Worm (Caenorhabditis elegans) whole organism, mixed stage, embryonic: ENCODE measurements around the gene cfz-2.

Experiments
- M03D4.4 ChIP-seq: sonication (generic microtip); optimal IDR thresholded peaks from 2 replicates; lab custom pipeline; 2017; ENCODE audit warnings: mild to moderate bottlenecking, missing genetic modification characterization, missing compliant biosample characterization
- bed-3 ChIP-seq: fragments of 200-800 bp; sonication (Bioruptor generic); optimal IDR thresholded peaks from 3 replicates; lab custom pipeline; 2018; ENCODE audit warnings: mild to moderate bottlenecking, missing genetic modification characterization, moderate library complexity, missing compliant biosample characterization
- blmp-1 ChIP-seq: fragments of 150-350 bp; optimal IDR thresholded peaks from 2 replicates; lab custom pipeline; 2014; ENCODE audit warnings: missing biosample characterization, missing genetic modification characterization
- ceh-39 ChIP-seq: fragments of 150-350 bp; optimal IDR thresholded peaks from 2 replicates; lab custom pipeline; 2014; ENCODE audit warnings: missing biosample characterization, missing genetic modification characterization
- ceh-43 ChIP-seq: fragments of 200-800 bp; sonication (Bioruptor generic); optimal IDR thresholded peaks from 2 replicates; lab custom pipeline; 2018; ENCODE audit warnings: mild to moderate bottlenecking, missing genetic modification characterization, moderate library complexity, missing compliant biosample characterization
- ceh-83 ChIP-seq: fragments of 200-800 bp; sonication (Bioruptor generic); optimal IDR thresholded peaks from 2 replicates; lab custom pipeline; 2018; ENCODE audit warnings: mild to moderate bottlenecking, missing genetic modification characterization, missing compliant biosample characterization
- ces-1 ChIP-seq: fragments of 150-350 bp; optimal IDR thresholded peaks from 2 replicates; lab custom pipeline; 2014; ENCODE audit warnings: missing biosample characterization, missing genetic modification reagents, missing genetic modification characterization
- cnd-1 ChIP-seq: fragments of 200-800 bp; sonication (Bioruptor generic); optimal IDR thresholded peaks from 2 replicates; lab custom pipeline; 2018; ENCODE audit warnings: mild to moderate bottlenecking, missing genetic modification characterization, missing compliant biosample characterization
- drap-1 ChIP-seq: fragments of 200-800 bp; sonication (Bioruptor generic); optimal IDR thresholded peaks from 3 replicates; lab custom pipeline; 2018; ENCODE audit warnings: mild to moderate bottlenecking, missing genetic modification characterization, missing compliant biosample characterization
- elt-1 ChIP-seq: sonication (generic microtip); optimal IDR thresholded peaks from 2 replicates; lab custom pipeline; 2017; ENCODE audit warnings: missing genetic modification characterization, mild to moderate bottlenecking, missing compliant biosample characterization, antibody characterized with exemption, moderate library complexity, borderline replicate concordance; ENCODE audit not compliant: insufficient read depth
- elt-3 ChIP-seq: fragments of 150-350 bp; optimal IDR thresholded peaks from 2 replicates; lab custom pipeline; 2014; ENCODE audit warnings: missing biosample characterization, missing genetic modification characterization
- flh-1 ChIP-seq: fragments of 200-800 bp; sonication (Bioruptor generic); optimal IDR thresholded peaks from 2 replicates; lab custom pipeline; 2018; ENCODE audit warnings: mild to moderate bottlenecking, missing genetic modification characterization, moderate library complexity, missing compliant biosample characterization
- ham-2 ChIP-seq: fragments of 200-800 bp; sonication (Bioruptor generic); optimal IDR thresholded peaks from 2 replicates; lab custom pipeline; 2018; ENCODE audit warnings: mild to moderate bottlenecking, missing genetic modification characterization, missing compliant biosample characterization
- hlh-1 ChIP-seq: fragments of 150-350 bp; optimal IDR thresholded peaks from 2 replicates; lab custom pipeline; 2014; ENCODE audit warnings: missing biosample characterization, missing genetic modification reagents, missing genetic modification characterization
- lin-13 ChIP-seq: fragments of 150-350 bp; optimal IDR thresholded peaks from 2 replicates; lab custom pipeline; 2014; ENCODE audit warnings: missing biosample characterization, missing genetic modification characterization
- lin-32 ChIP-seq: fragments of 200-800 bp; sonication (Bioruptor generic); optimal IDR thresholded peaks from 2 replicates; lab custom pipeline; 2018; ENCODE audit warnings: mild to moderate bottlenecking, missing genetic modification characterization, missing compliant biosample characterization
- lsy-2 ChIP-seq: fragments of 150-350 bp; optimal IDR thresholded peaks from 2 replicates; lab custom pipeline; 2014; ENCODE audit warnings: missing biosample characterization, missing genetic modification characterization
- mab-5 ChIP-seq: fragments of 150-350 bp; optimal IDR thresholded peaks from 2 replicates; lab custom pipeline; 2014; ENCODE audit warnings: missing biosample characterization, missing genetic modification characterization
- mep-1 ChIP-seq: fragments of 150-350 bp; optimal IDR thresholded peaks from 2 replicates; lab custom pipeline; 2017; ENCODE audit warnings: missing biosample characterization, missing genetic modification reagents, missing genetic modification characterization, inconsistent platforms
- mls-2 ChIP-seq: sonication (generic microtip); optimal IDR thresholded peaks from 2 replicates; lab custom pipeline; 2016; ENCODE audit warnings: mild to moderate bottlenecking, missing genetic modification characterization, moderate library complexity, missing compliant biosample characterization
- nhr-12 ChIP-seq: fragments of 150-350 bp; optimal IDR thresholded peaks from 2 replicates; lab custom pipeline; 2014; ENCODE audit warnings: missing biosample characterization, missing genetic modification characterization
- nhr-2 ChIP-seq: fragments of 150-350 bp; optimal IDR thresholded peaks from 2 replicates; lab custom pipeline; 2014; ENCODE audit warnings: missing biosample characterization, missing genetic modification characterization
- nhr-237 ChIP-seq: fragments of 150-350 bp; optimal IDR thresholded peaks from 2 replicates; lab custom pipeline; 2014; ENCODE audit warnings: missing biosample characterization, missing genetic modification characterization
- nhr-28 ChIP-seq: fragments of 150-350 bp; optimal IDR thresholded peaks from 2 replicates; lab custom pipeline; 2014; ENCODE audit warnings: missing biosample characterization, missing genetic modification characterization
- nhr-76 ChIP-seq: sonication (generic microtip); optimal IDR thresholded peaks from 2 replicates; lab custom pipeline; 2017; ENCODE audit warnings: missing biosample characterization, missing genetic modification characterization
- pha-4 ChIP-seq: fragments of 150-350 bp; optimal IDR thresholded peaks from 2 replicates; lab custom pipeline; 2018; ENCODE audit warnings: missing biosample characterization, missing genetic modification reagents, missing genetic modification characterization
- sem-2 ChIP-seq: fragments of 200-800 bp; sonication (Bioruptor generic); optimal IDR thresholded peaks from 2 replicates; lab custom pipeline; 2018; ENCODE audit warnings: mild to moderate bottlenecking, missing genetic modification characterization, missing compliant biosample characterization
- sptf-1 ChIP-seq: sonication (generic microtip); optimal IDR thresholded peaks from 2 replicates; lab custom pipeline; 2017; ENCODE audit warnings: mild to moderate bottlenecking, missing genetic modification characterization, moderate library complexity, missing compliant biosample characterization
- tbx-8 ChIP-seq: fragments of 200-800 bp; sonication (Bioruptor generic); optimal IDR thresholded peaks from 2 replicates; lab custom pipeline; 2018; ENCODE audit warnings: mild to moderate bottlenecking, missing genetic modification characterization, moderate library complexity, missing compliant biosample characterization
- unc-120 ChIP-seq: sonication (generic microtip); optimal IDR thresholded peaks from 2 replicates; lab custom pipeline; 2017; ENCODE audit warnings: missing genetic modification characterization, missing compliant biosample characterization; ENCODE audit not compliant: poor library complexity, severe bottlenecking
- unc-62 ChIP-seq: fragments of 150-350 bp; optimal IDR thresholded peaks from 2 replicates; lab custom pipeline; 2014; ENCODE audit warnings: missing biosample characterization, missing genetic modification reagents, missing genetic modification characterization
- zip-8 ChIP-seq: fragments of 150-350 bp; optimal IDR thresholded peaks from 2 replicates; lab custom pipeline; 2014; ENCODE audit warnings: missing biosample characterization, missing genetic modification characterization
- ztf-11 ChIP-seq: fragments of 150-350 bp; optimal IDR thresholded peaks from 2 replicates; lab custom pipeline; 2014; ENCODE audit warnings: missing biosample characterization, missing genetic modification characterization

The cfz-2 gene

ce11 chrV:3468436-3468835 lies 23.8 kb upstream of the cfz-2 start, which contains the start of gene gst-33:
TSS of gene gst-33 (minus strand) at chrV:3468562.
- TF ChIP-seq hlh-1 (tag; lab: Kevin White, UChicago): no peak
- TF ChIP-seq elt-3: no peak
- no peak for TF ChIP-seq nhr-28 (tag; lab: Kevin White, UChicago)

- TF ChIP-seq sptf-1: no peak
- no peak for TF ChIP-seq unc-120 (tag; lab: Kevin White, UChicago)
- TF ChIP-seq unc-62 (GFP tag; lab: Kevin White, UChicago): no peak
- TF ChIP-seq nhr-76 (tag; lab: Kevin White, UChicago): no peak
- no peak for TF ChIP-seq ces-1 (GFP tag; lab: Kevin White, UChicago)
- no peak for TF ChIP-seq bed-3
- no peak for TF ChIP-seq cnd-1 (tag; lab: Kevin White, UChicago)
- TF ChIP-seq ceh-43 (GFP tag; lab: Kevin White, UChicago): no peak
- no peak for TF ChIP-seq ceh-83 (GFP tag; lab: Kevin White, UChicago)
Observed at ce11 chrV:3464897-3465296, 20.2 kb upstream of the cfz-2 start.

- TF ChIP-seq bed-3: no peak
- TF ChIP-seq tbx-8 (GFP tag; lab: Kevin White, UChicago): no peak
- no peak for TF ChIP-seq M03D4.4 (tag; lab: Kevin White, UChicago)
- TF ChIP-seq ceh-43 (GFP tag; lab: Kevin White, UChicago): no peak
- no peak for TF ChIP-seq nhr-28 (tag; lab: Kevin White, UChicago)
- no peak for TF ChIP-seq mab-5 (tag; lab: Kevin White, UChicago)
- TF ChIP-seq pha-4 (tag; lab: Kevin White, UChicago): no peak
- TF ChIP-seq nhr-237: no peak
- no peak for TF ChIP-seq sem-2 (GFP tag; lab: Kevin White, UChicago)
- TF ChIP-seq unc-120 (tag; lab: Kevin White, UChicago): no peak
- TF ChIP-seq sptf-1: no peak
- TF ChIP-seq cnd-1 (tag; lab: Kevin White, UChicago): no peak
- TF ChIP-seq nhr-12 (tag; lab: Kevin White, UChicago): no peak
- TF ChIP-seq ham-2 (GFP tag; lab: Kevin White, UChicago): no peak
Observed at ce11 chrV:3463514-3463913, 18.8 kb upstream of the cfz-2 start, which contains the start of gene slc-28.1. TSS of gene slc-28.1 (plus strand) at chrV:3463814.

ce11 chrV:3459919-3460318 lies 15.2 kb upstream of the cfz-2 start, which contains the start of gene slc-28.2:
TSS of gene slc-28.2 (plus strand) at chrV:3460219.
- TF ChIP-seq M03D4.4 (tag; lab: Kevin White, UChicago) (no peak), unc-120 (tag; lab: Kevin White, UChicago) (no peak), sem-2 (GFP tag; lab: Kevin White, UChicago) (no peak), lsy-2 (tag; lab: Kevin White, UChicago) (no peak), elt-1 (tag; lab: Kevin White, UChicago) (no peak), ceh-43 (GFP tag; lab: Kevin White, UChicago) (no peak)

- no peak for TF ChIP-seq cnd-1 (tag; lab: Kevin White, UChicago)
- peak; percentile 93 for TF ChIP-seq ces-1 (GFP tag; lab: Kevin White, UChicago)
Observed at ce11 chrV:3455135-3455747, 10.6 kb upstream of the cfz-2 start.

- TF ChIP-seq mls-2 (no peak), blmp-1 (tag; lab: Kevin White, UChicago) (no peak), cnd-1 (tag; lab: Kevin White, UChicago) (peak; percentile 44), lin-13 (peak; percentile 32), bed-3 (no peak), M03D4.4 (tag; lab: Kevin White, UChicago) (no peak), lsy-2 (tag; lab: Kevin White, UChicago) (no peak), unc-120 (tag; lab: Kevin White, UChicago) (no peak), nhr-12 (tag; lab: Kevin White, UChicago) (no peak), ceh-83 (GFP tag; lab: Kevin White, UChicago) (no peak), hlh-1 (tag; lab: Kevin White, UChicago) (peak; percentile 76), sptf-1 (no peak), zip-8 (tag; lab: Kevin White, UChicago) (no peak), ces-1 (GFP tag; lab: Kevin White, UChicago) (peak; percentile 93), nhr-76 (tag; lab: Kevin White, UChicago) (no peak), nhr-28 (tag; lab: Kevin White, UChicago) (no peak), drap-1 (GFP tag; lab: Kevin White, UChicago) (no peak), ceh-39 (no peak), mep-1 (no peak), lin-32 (GFP tag; lab: Kevin White, UChicago) (no peak), elt-1 (tag; lab: Kevin White, UChicago) (no peak), sem-2 (GFP tag; lab: Kevin White, UChicago) (no peak), nhr-2 (tag; lab: Kevin White, UChicago) (no peak), unc-62 (GFP tag; lab: Kevin White, UChicago) (no peak), ztf-11 (tag; lab: Kevin White, UChicago) (no peak), tbx-8 (GFP tag; lab: Kevin White, UChicago) (no peak), ceh-43 (GFP tag; lab: Kevin White, UChicago) (no peak), flh-1 (no peak), nhr-237 (no peak), pha-4 (tag; lab: Kevin White, UChicago) (no peak), elt-3 (no peak)
Observed at ce11 chrV:3454620-3455019, 9.9 kb upstream of the cfz-2 start.
